Worm (Caenorhabditis elegans) whole organism, L2 larva: Measurements from ENCODE around the gene K10H10.6.
A peak's percentile ranks its signal among the peaks of the same experiment; 100 is the strongest.

Source experiments
- alr-1 ChIP-seq: fragments of 150-350 bp; optimal IDR thresholded peaks from 2 replicates; lab custom pipeline; 2014; ENCODE audit warnings: missing biosample characterization, missing genetic modification characterization
- ama-1 ChIP-seq: fragments of 150-350 bp; optimal IDR thresholded peaks from 2 replicates; lab custom pipeline; 2018; ENCODE audit warnings: inconsistent platforms
- ceh-16 ChIP-seq: fragments of 150-350 bp; optimal IDR thresholded peaks from 2 replicates; lab custom pipeline; 2014; ENCODE audit warnings: missing biosample characterization, missing genetic modification characterization
- ceh-82 ChIP-seq: fragments of 150-350 bp; optimal IDR thresholded peaks from 2 replicates; lab custom pipeline; 2014; ENCODE audit warnings: missing biosample characterization, missing genetic modification characterization
- elt-3 ChIP-seq: sonication (generic microtip); optimal IDR thresholded peaks from 2 replicates; lab custom pipeline; 2017; ENCODE audit warnings: missing biosample characterization, missing genetic modification characterization
- mbf-1 ChIP-seq: sonication (generic microtip); optimal IDR thresholded peaks from 2 replicates; lab custom pipeline; 2017; ENCODE audit warnings: missing biosample characterization, missing genetic modification characterization
- nhr-11 ChIP-seq: fragments of 150-350 bp; optimal IDR thresholded peaks from 2 replicates; lab custom pipeline; 2014; ENCODE audit warnings: missing biosample characterization, missing genetic modification characterization
- nhr-12 ChIP-seq: fragments of 150-350 bp; optimal IDR thresholded peaks from 2 replicates; lab custom pipeline; 2014; ENCODE audit warnings: missing biosample characterization, missing genetic modification characterization
- skn-1 ChIP-seq: sonication (generic microtip); optimal IDR thresholded peaks from 2 replicates; lab custom pipeline; 2017; ENCODE audit warnings: missing biosample characterization, missing genetic modification characterization
- snpc-4 ChIP-seq: fragments of 150-350 bp; optimal IDR thresholded peaks from 2 replicates; lab custom pipeline; 2014; ENCODE audit warnings: missing biosample characterization, missing genetic modification characterization
- unc-39 ChIP-seq: fragments of 150-350 bp; optimal IDR thresholded peaks from 2 replicates; lab custom pipeline; 2014; ENCODE audit warnings: missing biosample characterization, missing genetic modification characterization
- unc-62 ChIP-seq: fragments of 150-350 bp; optimal IDR thresholded peaks from 2 replicates; lab custom pipeline; 2014; ENCODE audit warnings: missing biosample characterization, missing genetic modification reagents, missing genetic modification characterization
- zag-1 ChIP-seq: fragments of 150-350 bp; optimal IDR thresholded peaks from 2 replicates; lab custom pipeline; 2014; ENCODE audit warnings: missing biosample characterization, missing genetic modification characterization
- ztf-11 ChIP-seq: sonication (generic microtip); optimal IDR thresholded peaks from 2 replicates; lab custom pipeline; 2017; ENCODE audit warnings: missing biosample characterization, missing genetic modification characterization

ce11 chrII:14488661-14489060 is 14.4 kb upstream of the K10H10.6 start, which contains the start of gene usp-14:
- TF ChIP-seq unc-39 (tag; lab: Kevin White, UChicago), result no peak
- TF ChIP-seq ztf-11 (tag; lab: Kevin White, UChicago), result no peak
- no peak for TF ChIP-seq elt-3 (tag; lab: Kevin White, UChicago)
- TF ChIP-seq unc-62 (GFP tag; lab: Kevin White, UChicago), result no peak
- no peak for TF ChIP-seq mbf-1
- TF ChIP-seq skn-1, result peak; percentile 71
- no peak for TF ChIP-seq ama-1 (lab: Kevin White, UChicago)
- no peak for TF ChIP-seq ceh-16 (tag; lab: Kevin White, UChicago)
- TF ChIP-seq nhr-12 (tag; lab: Kevin White, UChicago), result no peak
- TF ChIP-seq zag-1 (tag; lab: Kevin White, UChicago), result no peak
- no peak for TF ChIP-seq nhr-11 (tag; lab: Kevin White, UChicago)
- no peak for TF ChIP-seq alr-1 (tag; lab: Kevin White, UChicago)
- peak; percentile 14 for TF ChIP-seq snpc-4 (tag; lab: Kevin White, UChicago)
- TF ChIP-seq ceh-82 (tag; lab: Kevin White, UChicago), result no peak
